Worm (Caenorhabditis elegans) whole organism, L4 larva: ENCODE measurements around the gene col-96.

Source experiments
- D1046.2 ChIP-seq: fragments of 200-800 bp; sonication (Bioruptor generic); IDR thresholded peaks from 2 replicates; pipeline ENCODE4 v1.3.6; 2022; ENCODE audit warnings: missing genetic modification characterization, missing compliant biosample characterization
- F44E2.7 ChIP-seq: fragments of 200-800 bp; sonication (Bioruptor generic); IDR thresholded peaks from 2 replicates; pipeline ENCODE4 v2.1.2; 2022; ENCODE audit warnings: missing genetic modification characterization, missing compliant biosample characterization
- T26A8.4 ChIP-seq: fragments of 200-800 bp; sonication (Bioruptor generic); IDR thresholded peaks from 2 replicates; pipeline ENCODE4 v1.3.6; 2022; ENCODE audit warnings: missing genetic modification characterization, missing compliant biosample characterization
- Y105C5A.15 ChIP-seq: fragments of 200-800 bp; sonication (Bioruptor generic); IDR thresholded peaks from 2 replicates; pipeline ENCODE4 v1.3.6; 2022; ENCODE audit warnings: missing genetic modification characterization, missing compliant biosample characterization
- Y48G9A.11 ChIP-seq: fragments of 200-800 bp; sonication (Bioruptor generic); IDR thresholded peaks from 2 replicates; pipeline ENCODE4 v1.3.6; 2022; ENCODE audit warnings: missing genetic modification reagents, missing genetic modification characterization, missing compliant biosample characterization
- Y5F2A.4 ChIP-seq: fragments of 200-800 bp; sonication (Bioruptor generic); optimal IDR thresholded peaks from 2 replicates; lab custom pipeline; 2018; ENCODE audit warnings: mild to moderate bottlenecking, missing genetic modification characterization, missing compliant biosample characterization
- ZK337.2 ChIP-seq: fragments of 200-800 bp; sonication (Bioruptor generic); IDR thresholded peaks from 2 replicates; pipeline ENCODE4 v1.3.6; 2022; ENCODE audit warnings: missing genetic modification reagents, missing genetic modification characterization, missing compliant biosample characterization
- arid-1 ChIP-seq: fragments of 200-800 bp; sonication (Bioruptor generic); conservative IDR thresholded peaks from 2 replicates; pipeline ENCODE4 v1.3.6; 2022; ENCODE audit warnings: missing genetic modification reagents, missing genetic modification characterization, missing compliant biosample characterization
- attf-4 ChIP-seq: sonication (generic microtip); optimal IDR thresholded peaks from 3 replicates; lab custom pipeline; 2017; ENCODE audit warnings: missing biosample characterization, missing genetic modification characterization
- ceh-32 ChIP-seq: sonication (generic microtip); optimal IDR thresholded peaks from 2 replicates; lab custom pipeline; 2016; ENCODE audit warnings: mild to moderate bottlenecking, missing genetic modification characterization, missing compliant biosample characterization; ENCODE audit not compliant: poor library complexity
- ces-1 ChIP-seq: fragments of 150-350 bp; sonication (generic microtip); optimal IDR thresholded peaks from 4 replicates; lab custom pipeline; 2014; ENCODE audit warnings: missing biosample characterization, missing genetic modification reagents, missing genetic modification characterization
- cey-2 ChIP-seq: sonication (generic microtip); optimal IDR thresholded peaks from 3 replicates; lab custom pipeline; 2017; ENCODE audit warnings: missing genetic modification characterization, mild to moderate bottlenecking, missing compliant biosample characterization, antibody characterized with exemption, borderline replicate concordance; ENCODE audit not compliant: insufficient read depth
- daf-16 ChIP-seq, 3 experiments: sonication (generic microtip); optimal IDR thresholded peaks; 2 replicates each; lab custom pipeline; 2016 to 2017; ENCODE audit warnings: missing genetic modification characterization in 3 of 3, missing genetic modification reagents in 3 of 3, mild to moderate bottlenecking in 2 of 3, missing compliant biosample characterization in 2 of 3, missing biosample characterization in 1 of 3, moderate library complexity in 1 of 3
- dmd-8 ChIP-seq: fragments of 200-800 bp; sonication (Bioruptor generic); IDR thresholded peaks from 2 replicates; pipeline ENCODE4 v1.3.6; 2022; ENCODE audit warnings: missing genetic modification characterization, missing compliant biosample characterization
- dmd-9 ChIP-seq: fragments of 200-800 bp; sonication (Bioruptor generic); IDR thresholded peaks from 2 replicates; pipeline ENCODE4 v1.3.6; 2022; ENCODE audit warnings: missing genetic modification reagents, missing genetic modification characterization, missing compliant biosample characterization
- dpl-1 ChIP-seq: fragments of 150-350 bp; optimal IDR thresholded peaks from 2 replicates; lab custom pipeline; 2014; ENCODE audit warnings: missing biosample characterization, missing genetic modification reagents, missing genetic modification characterization
- duxl-1 ChIP-seq: sonication (generic microtip); optimal IDR thresholded peaks from 2 replicates; lab custom pipeline; 2016; ENCODE audit warnings: mild to moderate bottlenecking, missing genetic modification characterization, moderate library complexity, missing compliant biosample characterization; ENCODE audit not compliant: poor library complexity
- egl-43 ChIP-seq: fragments of 200-800 bp; sonication (Bioruptor generic); IDR thresholded peaks from 2 replicates; pipeline ENCODE4 v1.3.6; 2022; ENCODE audit warnings: missing genetic modification reagents, missing genetic modification characterization, missing compliant biosample characterization
- fos-1 ChIP-seq: fragments of 150-350 bp; optimal IDR thresholded peaks from 2 replicates; lab custom pipeline; 2014; ENCODE audit warnings: missing biosample characterization, missing genetic modification characterization
- hlh-30 ChIP-seq: sonication (generic microtip); optimal IDR thresholded peaks from 2 replicates; lab custom pipeline; 2017; ENCODE audit warnings: antibody characterized with exemption, mild to moderate bottlenecking, missing genetic modification characterization, missing compliant biosample characterization; ENCODE audit not compliant: insufficient read depth
- jun-1 ChIP-seq: fragments of 150-350 bp; optimal IDR thresholded peaks from 2 replicates; lab custom pipeline; 2014; ENCODE audit warnings: missing biosample characterization, missing genetic modification reagents, missing genetic modification characterization
- lim-7 ChIP-seq: fragments of 200-800 bp; sonication (Bioruptor generic); IDR thresholded peaks from 2 replicates; pipeline ENCODE4 v1.3.6; 2022; ENCODE audit warnings: missing genetic modification characterization, missing compliant biosample characterization
- lin-1 ChIP-seq: fragments of 200-800 bp; sonication (Bioruptor generic); IDR thresholded peaks from 2 replicates; pipeline ENCODE4 v1.3.6; 2022; ENCODE audit warnings: missing genetic modification reagents, missing genetic modification characterization, missing compliant biosample characterization
- lin-39 ChIP-seq: fragments of 150-350 bp; optimal IDR thresholded peaks from 2 replicates; lab custom pipeline; 2014; ENCODE audit warnings: missing biosample characterization, missing genetic modification reagents, missing genetic modification characterization
- lir-3 ChIP-seq: sonication (generic microtip); optimal IDR thresholded peaks from 2 replicates; lab custom pipeline; 2016; ENCODE audit warnings: mild to moderate bottlenecking, missing genetic modification characterization, missing compliant biosample characterization
- madf-5 ChIP-seq, 2 experiments: fragments of 200-800 bp; sonication (Bioruptor generic); IDR thresholded peaks; 2 replicates each; pipeline ENCODE4 v1.3.6; 2022; ENCODE audit warnings: missing compliant biosample characterization in 2 of 2, missing genetic modification characterization in 2 of 2
- mdl-1 ChIP-seq, 2 experiments: fragments of 150-350 bp in 1 of 2; sonication (generic microtip) in 1 of 2; optimal IDR thresholded peaks; 2 replicates each; lab custom pipeline; 2014 to 2017; ENCODE audit warnings: missing biosample characterization in 2 of 2, missing genetic modification characterization in 2 of 2
- mxl-2 ChIP-seq: fragments of 200-800 bp; sonication (Bioruptor generic); conservative IDR thresholded peaks from 2 replicates; pipeline ENCODE4 v1.3.6; 2022; ENCODE audit warnings: missing genetic modification reagents, missing genetic modification characterization, missing compliant biosample characterization
- mxl-3 ChIP-seq: fragments of 200-800 bp; sonication (Bioruptor generic); optimal IDR thresholded peaks from 2 replicates; lab custom pipeline; 2018; ENCODE audit warnings: mild to moderate bottlenecking, missing genetic modification characterization, missing compliant biosample characterization
- nhr-11 ChIP-seq: fragments of 150-350 bp; optimal IDR thresholded peaks from 2 replicates; lab custom pipeline; 2014; ENCODE audit warnings: missing biosample characterization, missing genetic modification characterization
- nhr-111 ChIP-seq: fragments of 200-800 bp; sonication (Bioruptor generic); optimal IDR thresholded peaks from 2 replicates; lab custom pipeline; 2018; ENCODE audit warnings: mild to moderate bottlenecking, missing genetic modification characterization, missing compliant biosample characterization
- nhr-237 ChIP-seq: sonication (generic microtip); optimal IDR thresholded peaks from 2 replicates; lab custom pipeline; 2017; ENCODE audit warnings: missing biosample characterization, missing genetic modification characterization
- nhr-28 ChIP-seq: fragments of 150-350 bp; optimal IDR thresholded peaks from 2 replicates; lab custom pipeline; 2014; ENCODE audit warnings: missing biosample characterization, missing genetic modification characterization
- nhr-41 ChIP-seq: fragments of 200-800 bp; sonication (Bioruptor generic); IDR thresholded peaks from 2 replicates; pipeline ENCODE4 v1.3.6; 2022; ENCODE audit warnings: missing genetic modification reagents, missing genetic modification characterization, missing compliant biosample characterization
- nhr-42 ChIP-seq: fragments of 200-800 bp; sonication (Bioruptor generic); IDR thresholded peaks from 2 replicates; pipeline ENCODE4 v1.3.6; 2022; ENCODE audit warnings: missing genetic modification characterization, missing compliant biosample characterization
- nhr-6 ChIP-seq: fragments of 150-350 bp; optimal IDR thresholded peaks from 2 replicates; lab custom pipeline; 2014; ENCODE audit warnings: missing biosample characterization, missing genetic modification characterization
- nhr-76 ChIP-seq: fragments of 150-350 bp; optimal IDR thresholded peaks from 2 replicates; lab custom pipeline; 2014; ENCODE audit warnings: missing biosample characterization, missing genetic modification characterization
- nhr-77 ChIP-seq: fragments of 150-350 bp; optimal IDR thresholded peaks from 2 replicates; lab custom pipeline; 2014; ENCODE audit warnings: missing biosample characterization, missing genetic modification characterization
- pha-4 ChIP-seq, 2 experiments: fragments of 150-350 bp in 1 of 2; fragments of 200-800 bp in 1 of 2; sonication (Bioruptor generic) in 1 of 2; IDR thresholded peaks in 1 of 2; optimal IDR thresholded peaks in 1 of 2; 2 replicates each; pipeline versions ENCODE4 v1.3.6 to Lab custom; 2014 to 2022; ENCODE audit warnings: missing genetic modification characterization in 2 of 2, missing genetic modification reagents in 2 of 2, missing biosample characterization in 1 of 2, missing compliant biosample characterization in 1 of 2
- php-3 ChIP-seq: fragments of 200-800 bp; sonication (Bioruptor generic); IDR thresholded peaks from 2 replicates; pipeline ENCODE4 v1.3.6; 2022; ENCODE audit warnings: missing genetic modification reagents, missing genetic modification characterization, missing compliant biosample characterization
- pqm-1 ChIP-seq: sonication (generic microtip); optimal IDR thresholded peaks from 2 replicates; lab custom pipeline; 2017; ENCODE audit warnings: missing biosample characterization, missing genetic modification characterization
- saeg-2 ChIP-seq: fragments of 200-800 bp; sonication (Bioruptor generic); IDR thresholded peaks from 2 replicates; pipeline ENCODE4 v1.3.6; 2022; ENCODE audit warnings: missing genetic modification reagents, missing genetic modification characterization, missing compliant biosample characterization
- set-16 ChIP-seq: fragments of 200-800 bp; sonication (Bioruptor generic); IDR thresholded peaks from 2 replicates; pipeline ENCODE4 v1.3.6; 2022; ENCODE audit warnings: missing genetic modification reagents, missing genetic modification characterization, missing compliant biosample characterization
- tag-97 ChIP-seq: fragments of 200-800 bp; sonication (Bioruptor generic); IDR thresholded peaks from 2 replicates; pipeline ENCODE4 v1.3.6; 2022; ENCODE audit warnings: missing genetic modification characterization, missing compliant biosample characterization
- tra-1 ChIP-seq: fragments of 200-800 bp; sonication (Bioruptor generic); IDR thresholded peaks from 2 replicates; pipeline ENCODE4 v1.3.6; 2022; ENCODE audit warnings: missing genetic modification reagents, missing genetic modification characterization, missing compliant biosample characterization
- vab-7 ChIP-seq: fragments of 200-800 bp; sonication (Bioruptor generic); IDR thresholded peaks from 2 replicates; pipeline ENCODE4 v1.3.6; 2022; ENCODE audit warnings: missing genetic modification reagents, missing genetic modification characterization, missing compliant biosample characterization
- zag-1 ChIP-seq: fragments of 150-350 bp; optimal IDR thresholded peaks from 2 replicates; lab custom pipeline; 2014; ENCODE audit warnings: missing biosample characterization, missing genetic modification characterization
- zfp-2 ChIP-seq: sonication (generic microtip); optimal IDR thresholded peaks from 2 replicates; lab custom pipeline; 2016; ENCODE audit warnings: mild to moderate bottlenecking, missing genetic modification characterization, missing compliant biosample characterization
- zip-2 ChIP-seq: fragments of 150-350 bp; optimal IDR thresholded peaks from 2 replicates; lab custom pipeline; 2014; ENCODE audit warnings: missing biosample characterization, missing genetic modification characterization
- ztf-7 ChIP-seq: fragments of 150-350 bp; optimal IDR thresholded peaks from 2 replicates; lab custom pipeline; 2014; ENCODE audit warnings: missing biosample characterization, missing genetic modification characterization

col-96 gene

DNA sequence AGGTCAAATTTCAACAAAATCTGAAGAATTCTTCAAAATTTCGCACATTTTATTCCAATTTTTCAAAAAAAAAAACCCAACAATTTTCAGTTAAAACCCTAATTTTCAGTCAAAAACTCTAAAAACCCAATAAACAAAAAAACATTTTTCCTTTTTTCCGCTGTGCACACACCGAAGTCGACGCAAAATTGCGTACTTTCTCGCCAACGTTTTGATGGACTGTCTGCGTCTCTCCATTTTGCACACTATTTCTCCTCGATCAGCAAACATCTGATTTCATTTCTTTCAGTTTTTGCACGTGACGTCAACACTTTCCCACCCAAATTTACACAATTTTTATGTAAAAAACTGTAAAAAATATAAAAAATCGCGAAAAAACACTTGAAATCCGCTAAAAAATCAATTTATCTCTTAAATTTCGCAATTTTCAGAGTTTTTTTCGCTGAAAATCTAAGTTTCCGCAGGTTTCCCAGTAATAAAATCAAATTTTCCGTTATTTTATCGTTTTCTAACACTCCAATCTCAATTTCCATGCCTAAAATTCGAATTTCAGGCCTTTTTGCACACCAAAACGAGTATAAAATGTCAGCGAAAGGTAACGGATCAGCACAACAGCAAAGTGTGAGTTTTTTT is 49.3 kb downstream of the col-96 start, which contains the start of gene crh-1 (continued):
- TF ChIP-seq T26A8.4 (GFP tag; lab: Robert Waterston, UW) (peak; percentile 52), tag-97 (no peak), cey-2 (no peak), Y48G9A.11 (no peak), tra-1 (no peak), saeg-2 (GFP tag; lab: Robert Waterston, UW) (no peak), arid-1 (no peak), nhr-41 (GFP tag; lab: Robert Waterston, UW) (no peak), nhr-11 (tag; lab: Kevin White, UChicago) (no peak), D1046.2 (GFP tag; lab: Robert Waterston, UW) (no peak), mxl-3 (peak; percentile 33), fos-1 (tag; lab: Kevin White, UChicago) (no peak), egl-43 (GFP tag; lab: Robert Waterston, UW) (no peak), hlh-30 (tag; lab: Kevin White, UChicago) (peak; percentile 98), madf-5 (GFP tag; IDR thresholded peaks at IDR 0.05; lab: Robert Waterston, UW) (no peak), F44E2.7 (GFP tag; lab: Robert Waterston, UW) (no peak), Y5F2A.4 (GFP tag; lab: Kevin White, UChicago) (no peak), zag-1 (tag; lab: Kevin White, UChicago) (no peak), zip-2 (no peak), nhr-6 (tag; lab: Kevin White, UChicago) (no peak), ces-1 (GFP tag; lab: Kevin White, UChicago) (no peak), dmd-8 (GFP tag; lab: Robert Waterston, UW) (no peak), vab-7 (no peak), nhr-42 (no peak), lim-7 (GFP tag; lab: Robert Waterston, UW) (no peak), php-3 (GFP tag; lab: Robert Waterston, UW) (peak; percentile 70), ZK337.2 (GFP tag; lab: Robert Waterston, UW) (no peak), pqm-1 (no peak), attf-4 (tag; lab: Kevin White, UChicago) (no peak), nhr-28 (tag; lab: Kevin White, UChicago) (peak; percentile 60), pha-4 (GFP tag; IDR thresholded peaks at IDR 0.05; lab: Robert Waterston, UW) (0 out of 2 replicates have a peak, but pooled peaks have one; percentile 60), pha-4 (tag; optimal IDR thresholded peaks at IDR 0.05; lab: Kevin White, UChicago) (peak; percentile 57), mxl-2 (GFP tag; lab: Robert Waterston, UW) (no peak), dpl-1 (GFP tag; lab: Kevin White, UChicago) (peak; percentile 76), nhr-76 (tag; lab: Kevin White, UChicago) (no peak), nhr-111 (GFP tag; lab: Kevin White, UChicago) (no peak), jun-1 (tag; lab: Kevin White, UChicago) (no peak), nhr-77 (tag; lab: Kevin White, UChicago) (peak; percentile 28), lir-3 (tag; lab: Kevin White, UChicago) (no peak), set-16 (GFP tag; lab: Robert Waterston, UW) (no peak), lin-39 (tag; lab: Kevin White, UChicago) (no peak), mdl-1 (tag; optimal IDR thresholded peaks at IDR 0.05; lab: Kevin White, UChicago) (peak in 1 of 2 experiments; percentile 62), zfp-2 (no peak), lin-1 (no peak), ztf-7 (tag; lab: Kevin White, UChicago) (peak; percentile 58), Y105C5A.15 (GFP tag; lab: Robert Waterston, UW) (no peak), dmd-9 (GFP tag; lab: Robert Waterston, UW) (0 out of 2 replicates have a peak, but pooled peaks have one; percentile 58), daf-16 (GFP tag; optimal IDR thresholded peaks at IDR 0.05; lab: Kevin White, UChicago) (peak in 1 of 2 experiments; percentile 35), daf-16 (tag; optimal IDR thresholded peaks at IDR 0.05; lab: Kevin White, UChicago) (peak; percentile 86), duxl-1 (peak; percentile 45), nhr-237 (tag; lab: Kevin White, UChicago) (no peak), ceh-32 (tag; lab: Kevin White, UChicago) (no peak)
